Worm (Caenorhabditis elegans): Measurements from ENCODE around the gene cyp-13B1.

Gene cyp-13B1

ce11 chrX:13359800-13360199, 49.6 kb downstream of the cyp-13B1 start:
- TF ChIP-seq rcor-1 (GFP tag; IDR thresholded peaks at IDR 0.05) (no peak), lir-1 (GFP tag; conservative IDR thresholded peaks at IDR 0.05) (no peak), egrh-3 (GFP tag; IDR thresholded peaks at IDR 0.05) (no peak), nfyb-1 (GFP tag; IDR thresholded peaks at IDR 0.05) (0 out of 2 replicates have a peak, but pooled peaks have one; percentile 26), Y56A3A.18 (GFP tag; IDR thresholded peaks at IDR 0.05) (no peak), ekl-4 (GFP tag; IDR thresholded peaks at IDR 0.05) (no peak), dpff-1 (tag; optimal IDR thresholded peaks at IDR 0.05) (no peak), C17E4.6 (GFP tag; IDR thresholded peaks at IDR 0.05) (no peak), madf-6 (GFP tag; IDR thresholded peaks at IDR 0.05) (no peak), tlf-1 (GFP tag; optimal IDR thresholded peaks at IDR 0.05) (no peak), repo-1 (tag; optimal IDR thresholded peaks at IDR 0.05) (no peak), ets-4 (GFP tag; optimal IDR thresholded peaks at IDR 0.05) (no peak), F39B2.1 (GFP tag; IDR thresholded peaks at IDR 0.05) (no peak), unc-62 (GFP tag; optimal IDR thresholded peaks at IDR 0.05) (peak; percentile 18), Y95B8A.8 (GFP tag; IDR thresholded peaks at IDR 0.05) (no peak), lsl-1 (GFP tag; optimal IDR thresholded peaks at IDR 0.05) (no peak), mes-4 (tag; optimal IDR thresholded peaks at IDR 0.05) (no peak), ztf-26 (tag; optimal IDR thresholded peaks at IDR 0.05) (peak; percentile 19), madf-3 (GFP tag; IDR thresholded peaks at IDR 0.05) (no peak), D2030.7 (GFP tag; IDR thresholded peaks at IDR 0.05) (no peak), snpc-3.4 (tag; optimal IDR thresholded peaks at IDR 0.05) (no peak), ztf-22 (GFP tag; optimal IDR thresholded peaks at IDR 0.05) (no peak), tbx-9 (tag; optimal IDR thresholded peaks at IDR 0.05; ENCODE audit: borderline replicate concordance) (no peak), ceh-27 (GFP tag; optimal IDR thresholded peaks at IDR 0.05) (no peak), cebp-1 (GFP tag; IDR thresholded peaks at IDR 0.05) (no peak), cebp-1 (tag; optimal IDR thresholded peaks at IDR 0.05) (peak; percentile 19), nhr-80 (tag; optimal IDR thresholded peaks at IDR 0.05) (peak; percentile 35), hmg-1.2 (GFP tag; IDR thresholded peaks at IDR 0.05) (no peak), nfya-2 (GFP tag; IDR thresholded peaks at IDR 0.05) (no peak), rec-8 (tag; optimal IDR thresholded peaks at IDR 0.05) (no peak), ZK185.1 (tag; optimal IDR thresholded peaks at IDR 0.05; ENCODE audit: poor library complexity, severe bottlenecking) (no peak)

- peak; percentile 86 for TF ChIP-seq somi-1 (GFP tag; optimal IDR thresholded peaks at IDR 0.05)
- TF ChIP-seq ceh-40 (GFP tag; IDR thresholded peaks at IDR 0.05): no peak
- no peak for TF ChIP-seq hlh-26 (GFP tag; conservative IDR thresholded peaks at IDR 0.05)
- TF ChIP-seq F55B11.4 (tag; optimal IDR thresholded peaks at IDR 0.05; ENCODE audit: borderline replicate concordance, insufficient read depth): no peak
- peak; percentile 15 for TF ChIP-seq lin-54 (GFP tag; optimal IDR thresholded peaks at IDR 0.05)
- TF ChIP-seq ccch-3 (GFP tag; optimal IDR thresholded peaks at IDR 0.05): no peak
- TF ChIP-seq attf-5 (GFP tag; optimal IDR thresholded peaks at IDR 0.05): peak; percentile 31
- TF ChIP-seq let-607 (tag; optimal IDR thresholded peaks at IDR 0.05): peak in 1 of 2 experiments; percentile 67
- no peak for TF ChIP-seq F52B5.7 (tag; optimal IDR thresholded peaks at IDR 0.05)
- peak; percentile 60 for TF ChIP-seq B0336.3 (GFP tag; IDR thresholded peaks at IDR 0.05)
- no peak for TF ChIP-seq lsl-1 (GFP tag; optimal IDR thresholded peaks at IDR 0.05)
- peak; percentile 94 for TF ChIP-seq ztf-26 (tag; optimal IDR thresholded peaks at IDR 0.05)
- TF ChIP-seq pha-4 (tag; optimal IDR thresholded peaks at IDR 0.05): peak; percentile 48
- TF ChIP-seq Y53F4B.3 (GFP tag; IDR thresholded peaks at IDR 0.05): no peak
- TF ChIP-seq lsy-27 (tag; optimal IDR thresholded peaks at IDR 0.05; ENCODE audit: borderline replicate concordance, insufficient read depth): no peak
- no peak for TF ChIP-seq snpc-3.4 (tag; optimal IDR thresholded peaks at IDR 0.05)
- TF ChIP-seq madf-8 (GFP tag; conservative IDR thresholded peaks at IDR 0.05): no peak
- peak; percentile 29 for TF ChIP-seq K12H6.12 (tag; optimal IDR thresholded peaks at IDR 0.05)
- 0 out of 2 replicates have a peak, but pooled peaks have one; percentile 11 for TF ChIP-seq cebp-2 (GFP tag; IDR thresholded peaks at IDR 0.05)
- no peak for TF ChIP-seq Y95B8A.8 (GFP tag; IDR thresholded peaks at IDR 0.05)
- no peak for TF ChIP-seq rcor-1 (GFP tag; IDR thresholded peaks at IDR 0.05)
- TF ChIP-seq xnd-1 (tag; optimal IDR thresholded peaks at IDR 0.05): no peak
- TF ChIP-seq attf-3 (GFP tag; conservative IDR thresholded peaks at IDR 0.05): no peak
Observed at ce11 chrX:13358573-13358972, 50.9 kb downstream of the cyp-13B1 start.

Data from whole organism, young adult.